Fruit fly (Drosophila melanogaster) whole organism, embryonic: ENCODE measurements around the gene Jhbp16.

Experiments used
- Abd-B ChIP-seq: fragments of 200-800 bp; sonication (Bioruptor generic); optimal IDR thresholded peaks from 2 replicates; lab custom pipeline; 2018; ENCODE audit warnings: missing biosample characterization, mild to moderate bottlenecking, missing genetic modification characterization, moderate library complexity
- Awh ChIP-seq: fragments of 200-800 bp; sonication (Bioruptor generic); IDR thresholded peaks from 2 replicates; pipeline ENCODE4, ENCODE4 v1.3.6; 2022; ENCODE audit warnings: missing biosample characterization, missing genetic modification characterization
- CG10267 ChIP-seq: fragments of 200-800 bp; sonication (Bioruptor generic); optimal IDR thresholded peaks from 2 replicates; lab custom pipeline; 2018; ENCODE audit warnings: missing biosample characterization, mild to moderate bottlenecking, missing genetic modification characterization, moderate library complexity
- CG10274 ChIP-seq: fragments of 200-800 bp; sonication (Bioruptor generic); optimal IDR thresholded peaks from 3 replicates; lab custom pipeline; 2017; ENCODE audit warnings: missing biosample characterization, mild to moderate bottlenecking, missing genetic modification characterization
- CG10654 ChIP-seq: fragments of 200-800 bp; sonication (Bioruptor generic); optimal IDR thresholded peaks from 2 replicates; lab custom pipeline; 2016; ENCODE audit warnings: missing biosample characterization, missing genetic modification characterization
- CG11504 ChIP-seq: fragments of 200-800 bp; sonication (Bioruptor generic); optimal IDR thresholded peaks from 3 replicates; lab custom pipeline; 2019; ENCODE audit warnings: missing biosample characterization, mild to moderate bottlenecking, missing genetic modification characterization, moderate library complexity
- CG13123 ChIP-seq: fragments of 200-800 bp; sonication (Bioruptor generic); optimal IDR thresholded peaks from 2 replicates; lab custom pipeline; 2016; ENCODE audit warnings: missing biosample characterization, missing genetic modification characterization
- CG14667 ChIP-seq: fragments of 200-800 bp; sonication (Bioruptor generic); IDR thresholded peaks from 2 replicates; pipeline ENCODE4 v1.3.6; 2022; ENCODE audit warnings: missing biosample characterization, missing genetic modification characterization
- CG14965 ChIP-seq: fragments of 200-800 bp; sonication (Bioruptor generic); optimal IDR thresholded peaks from 2 replicates; lab custom pipeline; 2016; ENCODE audit warnings: missing biosample characterization, missing genetic modification characterization, borderline replicate concordance
- CG15601 ChIP-seq: fragments of 200-800 bp; sonication (Bioruptor generic); optimal IDR thresholded peaks from 3 replicates; lab custom pipeline; 2019; ENCODE audit warnings: missing biosample characterization, mild to moderate bottlenecking, missing genetic modification characterization, moderate library complexity
- CG31365 ChIP-seq: fragments of 200-800 bp; sonication (Bioruptor generic); optimal IDR thresholded peaks from 2 replicates; lab custom pipeline; 2018; ENCODE audit warnings: missing biosample characterization, mild to moderate bottlenecking, missing genetic modification characterization
- CG3281 ChIP-seq: fragments of 200-800 bp; sonication (Bioruptor generic); optimal IDR thresholded peaks from 3 replicates; lab custom pipeline; 2017; ENCODE audit warnings: missing biosample characterization, mild to moderate bottlenecking, missing genetic modification characterization
- CG3995 ChIP-seq: fragments of 200-800 bp; sonication (Bioruptor generic); optimal IDR thresholded peaks from 3 replicates; lab custom pipeline; 2016; ENCODE audit warnings: missing biosample characterization, missing genetic modification characterization
- CG43689 ChIP-seq: fragments of 200-800 bp; sonication (Bioruptor generic); IDR thresholded peaks from 2 replicates; pipeline ENCODE4 v1.3.6; 2022; ENCODE audit warnings: missing biosample characterization, missing genetic modification characterization
- CG4854 ChIP-seq: fragments of 200-800 bp; sonication (Bioruptor generic); optimal IDR thresholded peaks from 2 replicates; lab custom pipeline; 2016; ENCODE audit warnings: missing biosample characterization, missing genetic modification characterization, inconsistent platforms
- CG7357 ChIP-seq: fragments of 200-800 bp; sonication (Bioruptor generic); IDR thresholded peaks from 3 replicates; pipeline ENCODE4 v1.3.6; 2022; ENCODE audit warnings: missing biosample characterization, missing genetic modification characterization
- CG8281 ChIP-seq: fragments of 200-800 bp; sonication (Bioruptor generic); optimal IDR thresholded peaks from 2 replicates; lab custom pipeline; 2018; ENCODE audit warnings: missing biosample characterization, mild to moderate bottlenecking, missing genetic modification characterization, moderate library complexity
- CG8388 ChIP-seq: fragments of 200-800 bp; sonication (Bioruptor generic); optimal IDR thresholded peaks from 2 replicates; lab custom pipeline; 2019; ENCODE audit warnings: missing biosample characterization, mild to moderate bottlenecking, missing genetic modification characterization, moderate library complexity
- Dfd ChIP-seq, 2 experiments: fragments of >200 bp; optimal IDR thresholded peaks; 2 replicates each; lab custom pipeline; 2017; ENCODE audit warnings: missing biosample characterization in 2 of 2, missing genetic modification characterization in 2 of 2
- Dp ChIP-seq: fragments of 200-800 bp; sonication (Bioruptor generic); optimal IDR thresholded peaks from 2 replicates; lab custom pipeline; 2018; ENCODE audit warnings: missing biosample characterization, mild to moderate bottlenecking, missing genetic modification characterization, moderate library complexity
- Eip74EF ChIP-seq, 2 experiments: fragments of 200-800 bp in 1 of 2; fragments of >200 bp in 1 of 2; sonication (Bioruptor generic) in 1 of 2; optimal IDR thresholded peaks; 2 replicates each; lab custom pipeline; 2017 to 2019; ENCODE audit warnings: missing biosample characterization in 2 of 2, missing genetic modification characterization in 2 of 2, mild to moderate bottlenecking in 1 of 2, moderate library complexity in 1 of 2
- Jarid2 ChIP-seq: fragments of 200-800 bp; sonication (Bioruptor generic); optimal IDR thresholded peaks from 3 replicates; lab custom pipeline; 2017; ENCODE audit warnings: mild to moderate bottlenecking, missing biosample characterization, missing genetic modification reagents, missing genetic modification characterization
- Mad ChIP-seq: fragments of 200-800 bp; sonication (Bioruptor generic); optimal IDR thresholded peaks from 2 replicates; lab custom pipeline; 2016; ENCODE audit warnings: missing biosample characterization, missing genetic modification characterization
- Mrtf ChIP-seq: fragments of 200-800 bp; sonication (Bioruptor generic); IDR thresholded peaks from 3 replicates; pipeline ENCODE4 v1.3.6; 2022; ENCODE audit warnings: missing biosample characterization, missing genetic modification characterization
- Neu2 ChIP-seq: fragments of 200-800 bp; sonication (Bioruptor generic); optimal IDR thresholded peaks from 3 replicates; lab custom pipeline; 2016; ENCODE audit warnings: missing biosample characterization, missing genetic modification characterization, borderline replicate concordance
- Optix ChIP-seq: fragments of 200-800 bp; sonication (Bioruptor generic); IDR thresholded peaks from 3 replicates; pipeline ENCODE4 v1.3.6; 2022; ENCODE audit warnings: missing biosample characterization, missing genetic modification characterization
- Sry-β ChIP-seq: fragments of 200-800 bp; sonication (Bioruptor generic); optimal IDR thresholded peaks from 2 replicates; lab custom pipeline; 2018; ENCODE audit warnings: missing biosample characterization, mild to moderate bottlenecking, missing genetic modification characterization, moderate library complexity
- Taf1 ChIP-seq: fragments of 200-800 bp; sonication (Bioruptor generic); IDR thresholded peaks from 2 replicates; pipeline ENCODE4 v1.3.6; 2022; ENCODE audit warnings: missing biosample characterization, missing genetic modification characterization
- Tbp ChIP-seq: fragments of >200 bp; optimal IDR thresholded peaks from 2 replicates; lab custom pipeline; 2018; ENCODE audit warnings: missing biosample characterization, missing genetic modification characterization
- bowl ChIP-seq: fragments of 200-800 bp; sonication (Bioruptor generic); IDR thresholded peaks from 2 replicates; pipeline ENCODE4 v1.3.6; 2022; ENCODE audit warnings: missing biosample characterization, missing genetic modification characterization
- btn ChIP-seq: fragments of 200-800 bp; sonication (Bioruptor generic); optimal IDR thresholded peaks from 2 replicates; lab custom pipeline; 2016; ENCODE audit warnings: missing biosample characterization, missing genetic modification characterization
- da ChIP-seq: fragments of 200-800 bp; sonication (Bioruptor generic); optimal IDR thresholded peaks from 2 replicates; lab custom pipeline; 2016; ENCODE audit warnings: missing biosample characterization, missing genetic modification characterization
- dati ChIP-seq: fragments of 200-800 bp; sonication (Bioruptor generic); IDR thresholded peaks from 2 replicates; pipeline ENCODE4 v1.3.6; 2022; ENCODE audit warnings: missing biosample characterization, missing genetic modification characterization
- dmrt11E ChIP-seq: fragments of 200-800 bp; sonication (Bioruptor generic); optimal IDR thresholded peaks from 3 replicates; lab custom pipeline; 2018; ENCODE audit warnings: missing biosample characterization, mild to moderate bottlenecking, missing genetic modification characterization, moderate library complexity
- esg ChIP-seq: fragments of 200-800 bp; sonication (Bioruptor generic); conservative IDR thresholded peaks from 2 replicates; pipeline ENCODE4 v1.3.6; 2022; ENCODE audit warnings: missing biosample characterization, missing genetic modification characterization
- grn ChIP-seq: fragments of 200-800 bp; sonication (Bioruptor generic); optimal IDR thresholded peaks from 3 replicates; lab custom pipeline; 2017; ENCODE audit warnings: missing biosample characterization, missing genetic modification characterization
- hkb ChIP-seq, 2 experiments: fragments of 200-800 bp in 1 of 2; fragments of >200 bp in 1 of 2; sonication (Bioruptor generic) in 1 of 2; IDR thresholded peaks in 1 of 2; optimal IDR thresholded peaks in 1 of 2; 2 replicates each; pipeline versions ENCODE4 v1.3.6 to Lab custom; 2017 to 2022; ENCODE audit warnings: missing biosample characterization in 1 of 2, missing genetic modification characterization in 1 of 2
- knrl ChIP-seq: fragments of 200-800 bp; sonication (Bioruptor generic); IDR thresholded peaks from 3 replicates; pipeline ENCODE4 v1.3.6; 2022; ENCODE audit warnings: missing biosample characterization, missing genetic modification characterization; ENCODE audit not compliant: partially characterized antibody
- lab ChIP-seq: fragments of 200-800 bp; sonication (Bioruptor generic); optimal IDR thresholded peaks from 3 replicates; lab custom pipeline; 2017; ENCODE audit warnings: missing biosample characterization, missing genetic modification characterization, mild to moderate bottlenecking, moderate library complexity, missing genetic modification reagents
- lola ChIP-seq, 3 experiments: fragments of >200 bp in 2 of 3; fragments of 200-800 bp in 1 of 3; sonication (Bioruptor generic) in 1 of 3; optimal IDR thresholded peaks; 2 replicates each; lab custom pipeline; 2017 to 2019; ENCODE audit warnings: missing biosample characterization in 3 of 3, missing genetic modification characterization in 3 of 3, mild to moderate bottlenecking in 1 of 3, moderate library complexity in 1 of 3
- maf-S ChIP-seq: fragments of 200-800 bp; sonication (Bioruptor generic); optimal IDR thresholded peaks from 2 replicates; lab custom pipeline; 2016; ENCODE audit warnings: missing biosample characterization, missing genetic modification characterization
- nmo ChIP-seq: fragments of 200-800 bp; sonication (Bioruptor generic); optimal IDR thresholded peaks from 2 replicates; lab custom pipeline; 2018; ENCODE audit warnings: missing biosample characterization, mild to moderate bottlenecking, missing genetic modification characterization, moderate library complexity
- pzg ChIP-seq: fragments of 200-800 bp; sonication (Bioruptor generic); optimal IDR thresholded peaks from 3 replicates; lab custom pipeline; 2018; ENCODE audit warnings: missing biosample characterization, mild to moderate bottlenecking, missing genetic modification characterization, moderate library complexity
- repo ChIP-seq: fragments of 200-800 bp; sonication (Bioruptor generic); optimal IDR thresholded peaks from 2 replicates; lab custom pipeline; 2016; ENCODE audit warnings: missing biosample characterization, missing genetic modification characterization
- sc ChIP-seq, 3 experiments: fragments of >200 bp in 2 of 3; fragments of 200-800 bp in 1 of 3; sonication (Bioruptor generic) in 1 of 3; optimal IDR thresholded peaks; 2 replicates in 2 of 3; 3 replicates in 1 of 3; lab custom pipeline; 2017; ENCODE audit warnings: mild to moderate bottlenecking in 1 of 3, missing biosample characterization in 1 of 3, missing genetic modification characterization in 1 of 3, missing genetic modification reagents in 1 of 3
- unc-4 ChIP-seq: fragments of 200-800 bp; sonication (Bioruptor generic); IDR thresholded peaks from 2 replicates; pipeline ENCODE4 v1.3.6; 2022; ENCODE audit warnings: missing biosample characterization, missing genetic modification characterization; ENCODE audit not compliant: partially characterized antibody
- wek ChIP-seq: fragments of 200-800 bp; sonication (Bioruptor generic); optimal IDR thresholded peaks from 3 replicates; lab custom pipeline; 2018; ENCODE audit warnings: missing biosample characterization, mild to moderate bottlenecking, missing genetic modification characterization, moderate library complexity
- yki ChIP-seq: fragments of >200 bp; optimal IDR thresholded peaks from 3 replicates; lab custom pipeline; 2018

Gene Jhbp16

DNA sequence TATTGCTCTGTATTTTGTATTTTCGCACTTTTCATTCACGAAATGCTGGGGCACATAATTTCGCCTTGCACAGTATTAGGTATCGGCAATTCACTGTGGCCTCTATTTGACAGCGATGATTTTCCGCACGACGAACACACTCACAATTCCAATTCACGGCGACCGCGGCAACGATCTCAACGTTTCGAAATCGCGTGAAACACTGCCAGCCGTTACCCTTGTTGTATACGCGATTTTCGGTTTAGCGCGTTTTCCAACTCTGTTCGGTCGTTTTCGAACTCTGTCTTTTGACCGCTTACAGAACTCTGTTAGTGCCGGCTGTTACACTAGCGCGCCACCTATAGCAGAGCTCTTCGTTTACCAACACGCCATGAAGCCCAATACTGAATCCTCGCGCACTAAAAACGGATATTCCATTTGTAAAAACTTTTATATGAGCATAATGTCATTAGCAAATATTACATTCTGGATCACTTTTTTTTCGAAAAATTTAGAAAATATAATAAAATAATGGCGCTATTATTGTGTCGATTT is 45.0 kb upstream of the Jhbp16 start, which contains the start of gene InR (continued):
- no peak for TF ChIP-seq lola (GFP tag; optimal IDR thresholded peaks at IDR 0.05; lab: Kevin White, UChicago)
- TF ChIP-seq Mad (GFP tag; lab: Kevin White, UChicago), result peak; percentile 75
- no peak for TF ChIP-seq CG14667
- no peak for TF ChIP-seq Awh
- TF ChIP-seq nmo (GFP tag; lab: Kevin White, UChicago), result peak; percentile 37

DNA sequence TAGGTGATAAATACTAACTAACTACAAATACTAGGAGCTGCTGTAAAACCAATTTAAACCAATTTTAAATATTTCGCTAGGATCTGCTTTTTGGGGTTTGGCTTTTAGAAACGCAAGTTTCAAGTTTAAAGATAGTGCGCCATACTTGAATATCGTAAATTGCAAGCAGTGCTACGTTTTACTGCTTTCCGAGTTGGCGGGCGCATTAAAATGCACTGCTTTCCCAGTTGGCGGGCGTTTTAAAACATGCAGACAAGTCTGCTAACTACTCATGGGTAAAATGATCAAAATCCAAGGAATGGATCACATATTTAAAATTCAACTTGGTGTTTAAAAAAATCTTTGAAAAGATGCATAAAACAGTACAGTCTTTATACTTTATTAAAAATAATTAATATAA is 44.4 kb upstream of the Jhbp16 start:
- TF ChIP-seq CG13123 (GFP tag; lab: Kevin White, UChicago) (no peak), repo (GFP tag; lab: Kevin White, UChicago) (no peak), CG31365 (peak; percentile 99), CG14965 (GFP tag; lab: Kevin White, UChicago) (no peak), maf-S (GFP tag; lab: Kevin White, UChicago) (no peak), Mrtf (GFP tag; lab: Robert Waterston, UW) (no peak), Sry-β (GFP tag; lab: Kevin White, UChicago) (no peak), grn (no peak), bowl (GFP tag; lab: Robert Waterston, UW) (no peak), CG7357 (GFP tag; lab: Robert Waterston, UW) (no peak), CG15601 (tag; lab: Kevin White, UChicago) (no peak), btn (GFP tag; lab: Kevin White, UChicago) (no peak), unc-4 (GFP tag; lab: Robert Waterston, UW) (no peak), CG3281 (no peak), wek (GFP tag; lab: Kevin White, UChicago) (no peak), Tbp (no peak), Optix (GFP tag; lab: Robert Waterston, UW) (no peak), CG10654 (GFP tag; lab: Kevin White, UChicago) (no peak), CG8281 (tag; lab: Kevin White, UChicago) (no peak), CG10267 (no peak), Dp (peak; percentile 99), CG3995 (no peak), esg (GFP tag; lab: Robert Waterston, UW) (no peak), da (GFP tag; lab: Kevin White, UChicago) (no peak), Taf1 (no peak), CG43689 (GFP tag; lab: Robert Waterston, UW) (no peak), Dfd (GFP tag; optimal IDR thresholded peaks at IDR 0.05; lab: Kevin White, UChicago) (peak in 1 of 2 experiments; percentile 83), hkb (optimal IDR thresholded peaks at IDR 0.05; lab: Kevin White, UChicago) (no peak), hkb (GFP tag; IDR thresholded peaks at IDR 0.05; lab: Robert Waterston, UW) (no peak), knrl (GFP tag; lab: Robert Waterston, UW) (no peak), Abd-B (GFP tag; lab: Kevin White, UChicago) (peak; percentile 55), yki (lab: Kevin White, UChicago) (peak; percentile 49), lab (GFP tag; lab: Kevin White, UChicago) (no peak), Eip74EF (GFP tag; optimal IDR thresholded peaks at IDR 0.05; lab: Kevin White, UChicago) (peak in 1 of 2 experiments; percentile 84), Jarid2 (GFP tag; lab: Kevin White, UChicago) (no peak), Neu2 (GFP tag; lab: Kevin White, UChicago) (peak; percentile 12), sc (optimal IDR thresholded peaks at IDR 0.05; lab: Kevin White, UChicago) (no peak), sc (GFP tag; optimal IDR thresholded peaks at IDR 0.05; lab: Kevin White, UChicago) (no peak), CG4854 (GFP tag; lab: Kevin White, UChicago) (no peak), CG11504 (tag; lab: Kevin White, UChicago) (peak; percentile 87), pzg (peak; percentile 2), CG8388 (no peak), CG10274 (GFP tag; lab: Kevin White, UChicago) (no peak), dati (GFP tag; lab: Robert Waterston, UW) (no peak), dmrt11E (tag; lab: Kevin White, UChicago) (no peak)
